In genomic region chrX:2293294-2293988, dm6 we compare ENCODE assay signal across 5 fruit fly cellular contexts.
TF ChIP-seq lines count a peak whose summit lies in the region.

TSS of gene CG2865 (minus strand) at chrX:2293411.

TF ChIP-seq in whole organism, adult, 20 proteins besides CTCF, POLR2A, EP300 and RAD21 (continued from another document):
- peak; percentile 81 for TF ChIP-seq Clk (GFP tag; optimal IDR thresholded peaks at IDR 0.05; lab: Kevin White, UChicago)
- peak; percentile 93 for TF ChIP-seq pad (GFP tag; optimal IDR thresholded peaks at IDR 0.05; lab: Kevin White, UChicago)
- peak; percentile 96 for TF ChIP-seq CG7045 (GFP tag; optimal IDR thresholded peaks at IDR 0.05; lab: Kevin White, UChicago)

TF ChIP-seq in whole organism, embryonic, 481 proteins besides CTCF, POLR2A, EP300 and RAD21 (continued from another document and continues in another):
- TF ChIP-seq schlank (tag; optimal IDR thresholded peaks at IDR 0.05; lab: Kevin White, UChicago) (peak; percentile 90), mld (GFP tag; IDR thresholded peaks at IDR 0.05; lab: Robert Waterston, UW; ENCODE audit: partially characterized antibody) (no peak), CG16779 (GFP tag; IDR thresholded peaks at IDR 0.05; lab: Robert Waterston, UW) (peak; percentile 39; the same call in 1 of the 2 replicates), sug (tag; optimal IDR thresholded peaks at IDR 0.05; lab: Kevin White, UChicago) (peak; percentile 96), CG7372 (GFP tag; IDR thresholded peaks at IDR 0.05; lab: Robert Waterston, UW) (peak; percentile 88), CG3995 (GFP tag; optimal IDR thresholded peaks at IDR 0.05; lab: Kevin White, UChicago) (peak; percentile 72), Atf3 (GFP tag; optimal IDR thresholded peaks at IDR 0.05; lab: Kevin White, UChicago) (peak; percentile 77), tll (GFP tag; optimal IDR thresholded peaks at IDR 0.05; lab: Kevin White, UChicago) (peak in 1 of 2 experiments; percentile 62), CG5180 (GFP tag; optimal IDR thresholded peaks at IDR 0.05; lab: Kevin White, UChicago) (peak; percentile 87), CG6813 (GFP tag; optimal IDR thresholded peaks at IDR 0.05; lab: Kevin White, UChicago) (peak; percentile 95), chm (GFP tag; IDR thresholded peaks at IDR 0.05; lab: Robert Waterston, UW) (peak; percentile 86), ERR (GFP tag; optimal IDR thresholded peaks at IDR 0.05; lab: Kevin White, UChicago) (peak; percentile 82), Lpt (GFP tag; optimal IDR thresholded peaks at IDR 0.05; lab: Kevin White, UChicago) (no peak), lab (GFP tag; optimal IDR thresholded peaks at IDR 0.05; lab: Kevin White, UChicago) (peak; percentile 97), bab2 (GFP tag; optimal IDR thresholded peaks at IDR 0.05; lab: Kevin White, UChicago) (peak; percentile 86), CG30020 (tag; optimal IDR thresholded peaks at IDR 0.05; lab: Kevin White, UChicago) (peak; percentile 81), row (GFP tag; IDR thresholded peaks at IDR 0.05; lab: Robert Waterston, UW) (peak; percentile 98), Hey (tag; optimal IDR thresholded peaks at IDR 0.05; lab: Kevin White, UChicago) (peak; percentile 88), CG31441 (GFP tag; IDR thresholded peaks at IDR 0.05; lab: Robert Waterston, UW) (peak; percentile 96), CG9215 (GFP tag; IDR thresholded peaks at IDR 0.05; lab: Robert Waterston, UW) (peak; percentile 86), CG6791 (GFP tag; IDR thresholded peaks at IDR 0.05; lab: Robert Waterston, UW; ENCODE audit: partially characterized antibody) (peak; percentile 23; the same call in 1 of the 3 replicates), CG10959 (GFP tag; IDR thresholded peaks at IDR 0.05; lab: Robert Waterston, UW) (peak; percentile 70), CG10366 (GFP tag; IDR thresholded peaks at IDR 0.05; lab: Robert Waterston, UW) (peak; percentile 73), Hr78 (GFP tag; optimal IDR thresholded peaks at IDR 0.05; lab: Kevin White, UChicago) (peak in 1 of 2 experiments; percentile 89), CG14014 (GFP tag; IDR thresholded peaks at IDR 0.05; lab: Robert Waterston, UW) (peak; percentile 88), yki (optimal IDR thresholded peaks at IDR 0.05; lab: Kevin White, UChicago) (peak; percentile 47), MESR4 (GFP tag; optimal IDR thresholded peaks at IDR 0.05; lab: Kevin White, UChicago) (peak; percentile 3), BtbVII (GFP tag; optimal IDR thresholded peaks at IDR 0.05; lab: Kevin White, UChicago) (peak; percentile 97), Asciz (GFP tag; optimal IDR thresholded peaks at IDR 0.05; lab: Kevin White, UChicago) (peak; percentile 93), Vsx1 (GFP tag; optimal IDR thresholded peaks at IDR 0.05; lab: Kevin White, UChicago) (peak; percentile 92), HmgZ (tag; optimal IDR thresholded peaks at IDR 0.05; lab: Kevin White, UChicago) (peak; percentile 96)

TF ChIP-seq in whole organism, prepupa, 60 proteins besides CTCF, POLR2A, EP300 and RAD21 (continued from another document and continues in another):
- TF ChIP-seq dsx (GFP tag; optimal IDR thresholded peaks at IDR 0.05; lab: Kevin White, UChicago; ENCODE audit: poor library complexity, severe bottlenecking) (peak; percentile 95), CG9139 (GFP tag; optimal IDR thresholded peaks at IDR 0.05; lab: Kevin White, UChicago) (peak; percentile 91), lz (GFP tag; optimal IDR thresholded peaks at IDR 0.05; lab: Kevin White, UChicago) (peak; percentile 97), CG3032 (tag; optimal IDR thresholded peaks at IDR 0.05; lab: Kevin White, UChicago) (peak; percentile 96), CG11902 (GFP tag; optimal IDR thresholded peaks at IDR 0.05; lab: Kevin White, UChicago) (peak; percentile 82), Ets21C (GFP tag; optimal IDR thresholded peaks at IDR 0.05; lab: Kevin White, UChicago) (peak; percentile 93), topi (GFP tag; optimal IDR thresholded peaks at IDR 0.05; lab: Kevin White, UChicago) (peak; percentile 97), acj6 (GFP tag; optimal IDR thresholded peaks at IDR 0.05; lab: Kevin White, UChicago) (peak; percentile 93), CG32006 (GFP tag; optimal IDR thresholded peaks at IDR 0.05; lab: Kevin White, UChicago) (peak; percentile 96), CG6854 (GFP tag; optimal IDR thresholded peaks at IDR 0.05; lab: Kevin White, UChicago) (peak; percentile 96), fd59A (GFP tag; optimal IDR thresholded peaks at IDR 0.05; lab: Kevin White, UChicago) (peak; percentile 93), CG8319 (GFP tag; optimal IDR thresholded peaks at IDR 0.05; lab: Kevin White, UChicago) (peak; percentile 89), CG1621 (tag; optimal IDR thresholded peaks at IDR 0.05; lab: Kevin White, UChicago) (peak; percentile 94), Ets96B (tag; optimal IDR thresholded peaks at IDR 0.05; lab: Kevin White, UChicago) (peak; percentile 96), cyc (GFP tag; optimal IDR thresholded peaks at IDR 0.05; lab: Kevin White, UChicago) (peak; percentile 95), Blimp-1 (GFP tag; optimal IDR thresholded peaks at IDR 0.05; lab: Kevin White, UChicago) (peak; percentile 91), Eip78C (GFP tag; lab: Kevin White, UChicago) (peak; percentile 99), CG7368 (GFP tag; optimal IDR thresholded peaks at IDR 0.05; lab: Kevin White, UChicago) (peak; percentile 86), CG11762 (GFP tag; optimal IDR thresholded peaks at IDR 0.05; lab: Kevin White, UChicago; ENCODE audit: insufficient read depth) (peak; percentile 93), CG10669 (GFP tag; optimal IDR thresholded peaks at IDR 0.05; lab: Kevin White, UChicago) (peak; percentile 96), fd85E (GFP tag; optimal IDR thresholded peaks at IDR 0.05; lab: Kevin White, UChicago) (peak; percentile 77), CG6792 (GFP tag; optimal IDR thresholded peaks at IDR 0.05; lab: Kevin White, UChicago) (peak; percentile 94), dac (GFP tag; optimal IDR thresholded peaks at IDR 0.05; lab: Kevin White, UChicago) (peak; percentile 91), net (GFP tag; optimal IDR thresholded peaks at IDR 0.05; lab: Kevin White, UChicago) (peak; percentile 91), fkh (GFP tag; optimal IDR thresholded peaks at IDR 0.05; lab: Kevin White, UChicago) (peak; percentile 95), CG15336 (GFP tag; IDR thresholded peaks at IDR 0.05; lab: Robert Waterston, UW) (peak; percentile 95), Sox15 (GFP tag; optimal IDR thresholded peaks at IDR 0.05; lab: Kevin White, UChicago) (peak; percentile 89), OdsH (GFP tag; optimal IDR thresholded peaks at IDR 0.05; lab: Kevin White, UChicago) (peak; percentile 93), CG3919 (GFP tag; optimal IDR thresholded peaks at IDR 0.05; lab: Kevin White, UChicago) (peak; percentile 94), Lpt (GFP tag; optimal IDR thresholded peaks at IDR 0.05; lab: Kevin White, UChicago) (peak; percentile 94), CG34406 (GFP tag; optimal IDR thresholded peaks at IDR 0.05; lab: Kevin White, UChicago) (peak; percentile 93), CG8119 (GFP tag; IDR thresholded peaks at IDR 0.05; lab: Robert Waterston, UW) (peak; percentile 96), eg (GFP tag; IDR thresholded peaks at IDR 0.05; lab: Robert Waterston, UW) (peak; percentile 92)

TF ChIP-seq in whole organism, pupa, 21 proteins besides CTCF, POLR2A, EP300 and RAD21 (continued from another document):
- peak; percentile 91 for TF ChIP-seq Pif1B (GFP tag; optimal IDR thresholded peaks at IDR 0.05; lab: Kevin White, UChicago)

TF ChIP-seq in whole organism, wandering third instar larva, 38 proteins besides CTCF, POLR2A, EP300 and RAD21 (continued from another document):
- TF ChIP-seq Hnf4 (GFP tag; optimal IDR thresholded peaks at IDR 0.05; lab: Kevin White, UChicago), result peak; percentile 82
- peak; percentile 67 to 85 for TF ChIP-seq dl (GFP tag; optimal IDR thresholded peaks at IDR 0.05; lab: Kevin White, UChicago; ENCODE audit: insufficient read depth in 1 of 2, partially characterized antibody in 2 of 2)
- TF ChIP-seq Jra (GFP tag; optimal IDR thresholded peaks at IDR 0.05; lab: Kevin White, UChicago), result peak; percentile 78
- peak; percentile 98 for TF ChIP-seq Sp1 (GFP tag; optimal IDR thresholded peaks at IDR 0.05; lab: Kevin White, UChicago)
- no peak for TF ChIP-seq Abd-B (GFP tag; optimal IDR thresholded peaks at IDR 0.05; lab: Kevin White, UChicago)
- peak; percentile 84 for TF ChIP-seq CG32264 (GFP tag; optimal IDR thresholded peaks at IDR 0.05; lab: Kevin White, UChicago)
- TF ChIP-seq Vsx2 (GFP tag; optimal IDR thresholded peaks at IDR 0.05; lab: Kevin White, UChicago; ENCODE audit: partially characterized antibody), result no peak
- TF ChIP-seq Hr78 (GFP tag; optimal IDR thresholded peaks at IDR 0.05; lab: Kevin White, UChicago), result no peak
- TF ChIP-seq Rel (GFP tag; optimal IDR thresholded peaks at IDR 0.05; lab: Kevin White, UChicago), result peak; percentile 30
- peak; percentile 90 for TF ChIP-seq Rel (tag; optimal IDR thresholded peaks at IDR 0.05; lab: Kevin White, UChicago)
- TF ChIP-seq h (GFP tag; optimal IDR thresholded peaks at IDR 0.05; lab: Kevin White, UChicago), result peak; percentile 96
- TF ChIP-seq brk (GFP tag; optimal IDR thresholded peaks at IDR 0.05; lab: Kevin White, UChicago), result peak; percentile 68
- TF ChIP-seq lola (GFP tag; optimal IDR thresholded peaks at IDR 0.05; lab: Kevin White, UChicago), result no peak
- no peak for TF ChIP-seq Myc (optimal IDR thresholded peaks at IDR 0.05; lab: Kevin White, UChicago)
- TF ChIP-seq tai (GFP tag; optimal IDR thresholded peaks at IDR 0.05; lab: Kevin White, UChicago), result peak; percentile 81
